Fruit fly (Drosophila melanogaster): Measurements from ENCODE around the gene Exd2.

DNA sequence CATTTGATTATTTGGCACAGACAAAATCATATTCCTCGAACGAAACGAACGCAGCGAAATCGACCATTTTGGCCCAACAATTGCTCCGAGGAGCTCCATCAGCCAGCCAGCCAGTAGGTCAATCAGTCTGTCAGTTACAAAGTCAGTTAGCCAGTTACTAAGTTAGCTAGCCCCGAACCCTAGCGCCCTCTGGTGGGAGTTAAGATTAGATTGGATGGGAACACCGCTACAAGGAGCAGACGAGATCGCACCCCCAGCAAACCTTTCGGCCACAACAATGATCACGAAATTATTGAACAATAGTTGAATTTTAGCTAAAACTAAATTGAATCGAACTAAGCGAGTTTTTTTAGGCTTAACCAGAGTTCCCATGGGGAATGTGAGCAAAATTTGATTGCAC lies 41.6 kb downstream of the Exd2 start:
- TF ChIP-seq CG4496 (GFP tag; IDR thresholded peaks at IDR 0.05) (no peak), CG9948 (tag; optimal IDR thresholded peaks at IDR 0.05) (no peak), Ets98B (GFP tag; IDR thresholded peaks at IDR 0.05) (no peak), D1 (tag; optimal IDR thresholded peaks at IDR 0.05) (no peak), fd96Ca (GFP tag; IDR thresholded peaks at IDR 0.05) (no peak), Snoo (tag; optimal IDR thresholded peaks at IDR 0.05) (no peak), CG14655 (GFP tag; optimal IDR thresholded peaks at IDR 0.05) (no peak), gl (tag; optimal IDR thresholded peaks at IDR 0.05) (no peak), CG13204 (GFP tag; optimal IDR thresholded peaks at IDR 0.05) (no peak), Pif1B (GFP tag; optimal IDR thresholded peaks at IDR 0.05) (no peak), CG32121 (GFP tag; IDR thresholded peaks at IDR 0.05) (no peak)
